Worm (Caenorhabditis elegans) whole organism, L4/young adult: ENCODE measurements around the gene oac-51.

Experiments used
- W03F9.2 ChIP-seq: fragments of 150-350 bp; optimal IDR thresholded peaks from 2 replicates; lab custom pipeline; 2014; ENCODE audit warnings: missing biosample characterization, missing genetic modification characterization
- dao-5 ChIP-seq: sonication (generic microtip); optimal IDR thresholded peaks from 2 replicates; lab custom pipeline; 2016; ENCODE audit warnings: missing genotype, missing genetic modification characterization, moderate library complexity, missing compliant biosample characterization
- him-1 ChIP-seq: sonication (generic microtip); optimal IDR thresholded peaks from 2 replicates; lab custom pipeline; 2016; ENCODE audit warnings: missing genotype, missing genetic modification reagents, missing genetic modification characterization, missing compliant biosample characterization

ce11 chrIV:4360497-4360896 lies 23.9 kb downstream of the oac-51 start, which contains the start of gene F55F10.1:
- TF ChIP-seq him-1 (tag; lab: Kevin White, UChicago) (no peak), dao-5 (no peak), W03F9.2 (tag; lab: Kevin White, UChicago) (peak; percentile 67)
